Worm (Caenorhabditis elegans) whole organism, L4 larva: Measurements from ENCODE around the gene cfz-2.

Experiments
- D1046.2 ChIP-seq: fragments of 200-800 bp; sonication (Bioruptor generic); IDR thresholded peaks from 2 replicates; pipeline ENCODE4 v1.3.6; 2022; ENCODE audit warnings: missing genetic modification characterization, missing compliant biosample characterization
- F44E2.7 ChIP-seq: fragments of 200-800 bp; sonication (Bioruptor generic); IDR thresholded peaks from 2 replicates; pipeline ENCODE4 v2.1.2; 2022; ENCODE audit warnings: missing genetic modification characterization, missing compliant biosample characterization
- aha-1 ChIP-seq: fragments of 150-350 bp; peaks from one replicate; lab custom pipeline; 2014; ENCODE audit warnings: missing biosample characterization, missing genetic modification characterization
- aly-2 ChIP-seq: sonication (generic microtip); optimal IDR thresholded peaks from 2 replicates; lab custom pipeline; 2018; ENCODE audit warnings: missing biosample characterization, missing genetic modification characterization
- daf-16 ChIP-seq, 3 experiments: sonication (generic microtip); optimal IDR thresholded peaks; 2 replicates each; lab custom pipeline; 2016 to 2017; ENCODE audit warnings: missing genetic modification characterization in 3 of 3, missing genetic modification reagents in 3 of 3, mild to moderate bottlenecking in 2 of 3, missing compliant biosample characterization in 2 of 3, missing biosample characterization in 1 of 3, moderate library complexity in 1 of 3
- egl-27 ChIP-seq: sonication (generic microtip); optimal IDR thresholded peaks from 3 replicates; lab custom pipeline; 2017; ENCODE audit warnings: missing biosample characterization, missing genetic modification reagents, missing genetic modification characterization
- nhr-28 ChIP-seq: fragments of 150-350 bp; optimal IDR thresholded peaks from 2 replicates; lab custom pipeline; 2014; ENCODE audit warnings: missing biosample characterization, missing genetic modification characterization
- rbr-2 ChIP-seq: sonication (generic microtip); optimal IDR thresholded peaks from 2 replicates; lab custom pipeline; 2016; ENCODE audit warnings: missing genotype, missing genetic modification characterization, missing compliant biosample characterization
- snpc-4 ChIP-seq: fragments of 150-350 bp; optimal IDR thresholded peaks from 2 replicates; lab custom pipeline; 2014; ENCODE audit warnings: missing biosample characterization, missing genetic modification characterization
- unc-39 ChIP-seq: sonication (generic microtip); optimal IDR thresholded peaks from 2 replicates; lab custom pipeline; 2017; ENCODE audit warnings: missing biosample characterization, missing genetic modification characterization

DNA sequence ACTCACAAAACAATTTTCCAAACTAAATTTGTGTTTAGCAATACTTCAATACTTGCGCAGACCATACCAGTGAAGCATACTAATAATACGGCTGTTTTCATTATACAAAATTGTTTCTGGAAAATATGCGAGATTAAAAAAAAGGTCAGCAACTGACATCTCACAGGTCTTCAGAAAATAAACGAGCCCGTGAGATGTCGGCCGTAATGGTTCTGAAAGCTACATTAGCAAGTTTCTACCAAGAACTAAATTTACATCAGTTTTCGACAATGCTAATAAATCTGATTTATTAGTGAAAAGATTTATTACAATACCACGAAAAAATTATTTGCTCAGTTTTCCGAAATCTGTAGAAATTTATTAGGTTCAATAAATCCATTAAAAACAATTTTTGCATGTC, 32.8 kb upstream of the cfz-2 start, which contains the start of gene srbc-31:
- no peak for TF ChIP-seq aha-1 (tag; lab: Kevin White, UChicago)
- no peak for TF ChIP-seq egl-27
- TF ChIP-seq rbr-2 (tag; lab: Kevin White, UChicago): no peak
- no peak for TF ChIP-seq snpc-4 (tag; lab: Kevin White, UChicago)
- TF ChIP-seq nhr-28 (tag; lab: Kevin White, UChicago): no peak
- TF ChIP-seq F44E2.7 (GFP tag; lab: Robert Waterston, UW): no peak
- TF ChIP-seq daf-16 (GFP tag; optimal IDR thresholded peaks at IDR 0.05; lab: Kevin White, UChicago): no peak
- no peak for TF ChIP-seq daf-16 (tag; optimal IDR thresholded peaks at IDR 0.05; lab: Kevin White, UChicago)
- TF ChIP-seq aly-2: no peak
- no peak for TF ChIP-seq unc-39 (tag; lab: Kevin White, UChicago)
- TF ChIP-seq D1046.2 (GFP tag; lab: Robert Waterston, UW): no peak
